Worm (Caenorhabditis elegans) whole organism, L4 larva: ENCODE measurements around the gene R11D1.12.

Experiments
- F10B5.3 ChIP-seq: sonication (generic microtip); optimal IDR thresholded peaks from 2 replicates; lab custom pipeline; 2016; ENCODE audit warnings: mild to moderate bottlenecking, missing genetic modification characterization, missing compliant biosample characterization
- F44E2.7 ChIP-seq: fragments of 200-800 bp; sonication (Bioruptor generic); IDR thresholded peaks from 2 replicates; pipeline ENCODE4 v2.1.2; 2022; ENCODE audit warnings: missing genetic modification characterization, missing compliant biosample characterization
- F49E8.2 ChIP-seq: sonication (generic microtip); optimal IDR thresholded peaks from 2 replicates; lab custom pipeline; 2016; ENCODE audit warnings: missing compliant biosample characterization, mild to moderate bottlenecking, missing genetic modification characterization, borderline replicate concordance
- T20F7.1 ChIP-seq: fragments of 200-800 bp; sonication (Bioruptor generic); optimal IDR thresholded peaks from 2 replicates; lab custom pipeline; 2018; ENCODE audit warnings: mild to moderate bottlenecking, missing genetic modification characterization, missing compliant biosample characterization
- aly-2 ChIP-seq: sonication (generic microtip); optimal IDR thresholded peaks from 2 replicates; lab custom pipeline; 2018; ENCODE audit warnings: missing biosample characterization, missing genetic modification characterization
- daf-12 ChIP-seq: fragments of 150-350 bp; optimal IDR thresholded peaks from 2 replicates; lab custom pipeline; 2014; ENCODE audit warnings: missing biosample characterization, missing genetic modification reagents, missing genetic modification characterization
- daf-16 ChIP-seq, 3 experiments: sonication (generic microtip); optimal IDR thresholded peaks; 2 replicates each; lab custom pipeline; 2016 to 2017; ENCODE audit warnings: missing genetic modification characterization in 3 of 3, missing genetic modification reagents in 3 of 3, mild to moderate bottlenecking in 2 of 3, missing compliant biosample characterization in 2 of 3, missing biosample characterization in 1 of 3, moderate library complexity in 1 of 3
- daf-19 ChIP-seq: fragments of 200-800 bp; sonication (Bioruptor generic); conservative IDR thresholded peaks from 2 replicates; pipeline ENCODE4 v1.3.6; 2022; ENCODE audit warnings: missing genetic modification characterization, missing compliant biosample characterization
- dmd-6 ChIP-seq: fragments of 200-800 bp; sonication (Bioruptor generic); IDR thresholded peaks from 2 replicates; pipeline ENCODE4 v1.3.6; 2022; ENCODE audit warnings: missing genetic modification reagents, missing genetic modification characterization, missing compliant biosample characterization
- dve-1 ChIP-seq: sonication (generic microtip); optimal IDR thresholded peaks from 2 replicates; lab custom pipeline; 2017; ENCODE audit warnings: antibody characterized with exemption, mild to moderate bottlenecking, missing genetic modification characterization, missing compliant biosample characterization; ENCODE audit not compliant: insufficient read depth
- egl-43 ChIP-seq: fragments of 200-800 bp; sonication (Bioruptor generic); IDR thresholded peaks from 2 replicates; pipeline ENCODE4 v1.3.6; 2022; ENCODE audit warnings: missing genetic modification reagents, missing genetic modification characterization, missing compliant biosample characterization
- fos-1 ChIP-seq: fragments of 150-350 bp; optimal IDR thresholded peaks from 2 replicates; lab custom pipeline; 2014; ENCODE audit warnings: missing biosample characterization, missing genetic modification characterization
- gei-8 ChIP-seq: fragments of 200-800 bp; sonication (Bioruptor generic); optimal IDR thresholded peaks from 2 replicates; lab custom pipeline; 2018; ENCODE audit warnings: mild to moderate bottlenecking, missing genetic modification characterization, missing compliant biosample characterization
- hlh-11 ChIP-seq: fragments of 200-800 bp; sonication (Bioruptor generic); optimal IDR thresholded peaks from 2 replicates; lab custom pipeline; 2018; ENCODE audit warnings: mild to moderate bottlenecking, missing genetic modification characterization, missing compliant biosample characterization
- hlh-30 ChIP-seq: sonication (generic microtip); optimal IDR thresholded peaks from 2 replicates; lab custom pipeline; 2017; ENCODE audit warnings: antibody characterized with exemption, mild to moderate bottlenecking, missing genetic modification characterization, missing compliant biosample characterization; ENCODE audit not compliant: insufficient read depth
- lin-1 ChIP-seq: fragments of 200-800 bp; sonication (Bioruptor generic); IDR thresholded peaks from 2 replicates; pipeline ENCODE4 v1.3.6; 2022; ENCODE audit warnings: missing genetic modification reagents, missing genetic modification characterization, missing compliant biosample characterization
- lin-13 ChIP-seq: fragments of 150-350 bp; optimal IDR thresholded peaks from 2 replicates; lab custom pipeline; 2014; ENCODE audit warnings: missing biosample characterization, missing genetic modification reagents, missing genetic modification characterization
- lin-29 ChIP-seq: fragments of 200-800 bp; sonication (Bioruptor generic); IDR thresholded peaks from 2 replicates; pipeline ENCODE4 v1.3.6; 2022; ENCODE audit warnings: missing genetic modification reagents, missing genetic modification characterization, missing compliant biosample characterization
- mep-1 ChIP-seq: fragments of 150-350 bp; sonication (generic microtip); optimal IDR thresholded peaks from 3 replicates; lab custom pipeline; 2014; ENCODE audit warnings: missing biosample characterization, missing genetic modification characterization
- mes-2 ChIP-seq: sonication (generic microtip); optimal IDR thresholded peaks from 2 replicates; lab custom pipeline; 2016; ENCODE audit warnings: missing genotype, mild to moderate bottlenecking, missing genetic modification characterization, missing compliant biosample characterization; ENCODE audit not compliant: poor library complexity, severe bottlenecking
- mxl-2 ChIP-seq: fragments of 200-800 bp; sonication (Bioruptor generic); conservative IDR thresholded peaks from 2 replicates; pipeline ENCODE4 v1.3.6; 2022; ENCODE audit warnings: missing genetic modification reagents, missing genetic modification characterization, missing compliant biosample characterization
- mxl-3 ChIP-seq: fragments of 200-800 bp; sonication (Bioruptor generic); optimal IDR thresholded peaks from 2 replicates; lab custom pipeline; 2018; ENCODE audit warnings: mild to moderate bottlenecking, missing genetic modification characterization, missing compliant biosample characterization
- nhr-10 ChIP-seq: fragments of 150-350 bp; optimal IDR thresholded peaks from 2 replicates; lab custom pipeline; 2014; ENCODE audit warnings: missing biosample characterization, missing genetic modification characterization
- nhr-111 ChIP-seq: fragments of 200-800 bp; sonication (Bioruptor generic); optimal IDR thresholded peaks from 2 replicates; lab custom pipeline; 2018; ENCODE audit warnings: mild to moderate bottlenecking, missing genetic modification characterization, missing compliant biosample characterization
- nhr-28 ChIP-seq: fragments of 150-350 bp; optimal IDR thresholded peaks from 2 replicates; lab custom pipeline; 2014; ENCODE audit warnings: missing biosample characterization, missing genetic modification characterization
- nhr-41 ChIP-seq: fragments of 200-800 bp; sonication (Bioruptor generic); IDR thresholded peaks from 2 replicates; pipeline ENCODE4 v1.3.6; 2022; ENCODE audit warnings: missing genetic modification reagents, missing genetic modification characterization, missing compliant biosample characterization
- nhr-42 ChIP-seq: fragments of 200-800 bp; sonication (Bioruptor generic); IDR thresholded peaks from 2 replicates; pipeline ENCODE4 v1.3.6; 2022; ENCODE audit warnings: missing genetic modification characterization, missing compliant biosample characterization
- nhr-6 ChIP-seq: fragments of 150-350 bp; optimal IDR thresholded peaks from 2 replicates; lab custom pipeline; 2014; ENCODE audit warnings: missing biosample characterization, missing genetic modification characterization
- nhr-76 ChIP-seq: fragments of 150-350 bp; optimal IDR thresholded peaks from 2 replicates; lab custom pipeline; 2014; ENCODE audit warnings: missing biosample characterization, missing genetic modification characterization
- nhr-77 ChIP-seq: fragments of 150-350 bp; optimal IDR thresholded peaks from 2 replicates; lab custom pipeline; 2014; ENCODE audit warnings: missing biosample characterization, missing genetic modification characterization
- pqm-1 ChIP-seq: sonication (generic microtip); optimal IDR thresholded peaks from 2 replicates; lab custom pipeline; 2017; ENCODE audit warnings: missing biosample characterization, missing genetic modification characterization
- set-16 ChIP-seq: fragments of 200-800 bp; sonication (Bioruptor generic); IDR thresholded peaks from 2 replicates; pipeline ENCODE4 v1.3.6; 2022; ENCODE audit warnings: missing genetic modification reagents, missing genetic modification characterization, missing compliant biosample characterization
- unc-62 ChIP-seq, 3 experiments: fragments of 150-350 bp in 1 of 3; sonication (generic microtip); optimal IDR thresholded peaks in 2 of 3; peaks in 1 of 3; 1 replicate in 1 of 3; 2 replicates in 2 of 3; lab custom pipeline; 2014 to 2017; ENCODE audit warnings: missing biosample characterization in 3 of 3, missing genetic modification characterization in 3 of 3, missing genetic modification reagents in 3 of 3, missing genotype in 1 of 3
- vab-7 ChIP-seq: fragments of 200-800 bp; sonication (Bioruptor generic); IDR thresholded peaks from 2 replicates; pipeline ENCODE4 v1.3.6; 2022; ENCODE audit warnings: missing genetic modification reagents, missing genetic modification characterization, missing compliant biosample characterization
- ztf-7 ChIP-seq: fragments of 150-350 bp; optimal IDR thresholded peaks from 2 replicates; lab custom pipeline; 2014; ENCODE audit warnings: missing biosample characterization, missing genetic modification characterization

The R11D1.12 gene

DNA sequence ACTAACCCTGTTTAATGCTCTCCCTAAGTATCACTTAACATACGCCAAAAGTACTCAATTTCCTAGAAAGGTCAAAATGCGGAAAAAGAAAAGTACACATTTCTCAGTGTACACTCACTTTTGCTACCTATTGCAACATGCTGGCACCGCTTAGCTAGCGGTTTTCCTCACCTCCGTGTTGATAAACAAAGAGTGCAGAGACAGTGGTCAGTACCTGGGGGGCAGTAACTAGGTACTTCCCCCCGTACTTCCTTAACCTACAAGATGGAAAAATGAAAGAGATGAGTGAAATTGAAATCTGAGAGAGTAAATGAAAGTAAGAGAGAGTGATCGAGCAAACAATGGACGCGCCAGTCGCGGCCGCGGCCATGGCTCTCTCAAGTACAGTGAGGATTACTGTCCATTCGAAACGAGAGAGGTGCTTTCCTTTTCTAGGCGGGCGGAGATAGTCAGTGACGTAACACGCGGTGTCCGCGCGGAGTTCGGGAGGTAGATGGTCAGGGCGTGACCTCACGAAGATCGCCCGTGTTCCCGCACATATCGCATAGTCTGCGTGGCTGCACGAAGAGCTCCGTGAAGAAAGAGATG lies 10.5 kb upstream of the R11D1.12 start, which contains the start of gene cky-1:
cky-1 (plus strand) TSS at position 538 of the 588 bp plus-strand sequence.
- no peak for TF ChIP-seq nhr-10 (tag; lab: Kevin White, UChicago)
- no peak for TF ChIP-seq daf-12 (tag; lab: Kevin White, UChicago)
- no peak for TF ChIP-seq vab-7 (GFP tag; lab: Robert Waterston, UW)
- peak; percentile 8 for TF ChIP-seq hlh-11 (tag; lab: Kevin White, UChicago)
- no peak for TF ChIP-seq lin-13
- TF ChIP-seq daf-19: 0 out of 2 replicates have a peak, but pooled peaks have one; percentile 59
- TF ChIP-seq nhr-41 (GFP tag; lab: Robert Waterston, UW): no peak
- TF ChIP-seq daf-16 (GFP tag; optimal IDR thresholded peaks at IDR 0.05; lab: Kevin White, UChicago): no peak
- TF ChIP-seq daf-16 (tag; optimal IDR thresholded peaks at IDR 0.05; lab: Kevin White, UChicago): no peak
- no peak for TF ChIP-seq gei-8 (GFP tag; lab: Kevin White, UChicago)
- peak; percentile 58; the same call in 1 of the 2 replicates for TF ChIP-seq set-16 (GFP tag; lab: Robert Waterston, UW)
- TF ChIP-seq nhr-42: no peak
- TF ChIP-seq F49E8.2 (tag; lab: Kevin White, UChicago): no peak
- TF ChIP-seq mep-1: no peak
- TF ChIP-seq egl-43 (GFP tag; lab: Robert Waterston, UW): no peak
- no peak for TF ChIP-seq lin-29 (GFP tag; lab: Robert Waterston, UW)
- TF ChIP-seq F10B5.3: no peak
- TF ChIP-seq mes-2 (tag; lab: Kevin White, UChicago): no peak

DNA sequence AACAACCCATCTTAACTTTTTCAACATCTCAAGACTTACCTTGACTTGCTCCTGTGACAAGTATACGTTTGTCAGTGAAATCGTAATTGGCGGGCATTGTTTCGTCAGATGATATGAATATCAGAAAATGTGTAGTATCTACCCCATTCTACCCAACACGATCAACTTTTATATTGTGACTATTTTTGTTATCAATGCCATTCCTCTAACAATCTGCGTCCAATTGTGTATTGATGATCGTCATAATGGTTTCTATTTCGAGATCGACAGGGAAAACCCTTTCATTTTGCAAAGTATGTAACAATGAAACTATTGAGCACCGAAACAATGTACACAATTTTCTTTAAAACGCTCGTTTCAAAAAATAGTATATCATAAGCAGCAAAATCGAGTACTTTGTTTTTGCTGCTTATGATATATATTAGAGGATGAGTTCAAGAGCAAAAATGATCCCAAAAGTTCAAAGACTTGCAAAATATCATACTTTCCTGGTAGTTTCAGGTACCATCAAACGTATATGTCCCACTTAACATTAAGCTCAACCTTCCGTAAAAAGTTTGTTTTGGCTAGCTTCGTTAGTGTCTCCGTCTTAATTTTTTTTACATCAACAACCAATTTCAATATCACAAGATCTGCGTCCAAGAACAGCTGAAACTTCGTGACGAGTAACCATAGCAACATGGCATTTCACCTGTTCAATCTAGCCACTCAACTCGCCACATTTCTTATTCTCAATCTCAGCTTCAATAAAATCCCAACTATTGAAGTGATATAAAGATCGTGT lies 7.9 kb upstream of the R11D1.12 start, which contains the start of the genes dhs-21 and xbx-9:
dhs-21 (minus strand) TSS at position 181 of the 784 bp plus-strand sequence.
xbx-9 (plus strand) TSS at position 734 of the 784 bp plus-strand sequence.
- TF ChIP-seq F44E2.7 (GFP tag; lab: Robert Waterston, UW) (no peak), lin-1 (GFP tag; lab: Robert Waterston, UW) (0 out of 2 replicates have a peak, but pooled peaks have one; percentile 17), nhr-77 (tag; lab: Kevin White, UChicago) (peak; percentile 51), daf-16 (GFP tag; optimal IDR thresholded peaks at IDR 0.05; lab: Kevin White, UChicago) (no peak), daf-16 (tag; optimal IDR thresholded peaks at IDR 0.05; lab: Kevin White, UChicago) (peak; percentile 64), nhr-76 (tag; lab: Kevin White, UChicago) (no peak), dmd-6 (GFP tag; lab: Robert Waterston, UW) (peak; percentile 53), nhr-10 (tag; lab: Kevin White, UChicago) (peak; percentile 30), unc-62 (GFP tag; optimal IDR thresholded peaks at IDR 0.05 in 1 of 2; lab: Kevin White, UChicago) (peak in 1 of 2 experiments; percentile 95), unc-62 (tag; optimal IDR thresholded peaks at IDR 0.05; lab: Kevin White, UChicago) (no peak), T20F7.1 (GFP tag; lab: Kevin White, UChicago) (peak; percentile 56), hlh-30 (tag; lab: Kevin White, UChicago) (peak; percentile 65), ztf-7 (tag; lab: Kevin White, UChicago) (peak; percentile 49), pqm-1 (tag; lab: Kevin White, UChicago) (peak; percentile 65), nhr-111 (GFP tag; lab: Kevin White, UChicago) (no peak), aly-2 (tag; lab: Kevin White, UChicago) (no peak), mxl-2 (GFP tag; lab: Robert Waterston, UW) (no peak), nhr-6 (tag; lab: Kevin White, UChicago) (peak; percentile 62), daf-19 (no peak), fos-1 (tag; lab: Kevin White, UChicago) (no peak), dve-1 (tag; lab: Kevin White, UChicago) (peak; percentile 64), mes-2 (tag; lab: Kevin White, UChicago) (peak; percentile 19), nhr-28 (tag; lab: Kevin White, UChicago) (peak; percentile 92), hlh-11 (tag; lab: Kevin White, UChicago) (peak; percentile 54), mxl-3 (GFP tag; lab: Kevin White, UChicago) (peak; percentile 35)
